Fruit fly (Drosophila melanogaster): ENCODE measurements around the gene Pig1.

- no peak for TF ChIP-seq CG8478 (optimal IDR thresholded peaks at IDR 0.05)
- TF ChIP-seq CTCF (optimal IDR thresholded peaks at IDR 0.05): no peak
Observed at dm6 chrX:3291071-3291660, 42.1 kb upstream of the Pig1 start.
